Fruit fly (Drosophila melanogaster) whole organism, prepupa: Measurements from ENCODE around the gene Cep97.

ENCODE experiments used
- CG10631 ChIP-seq: fragments of 200-800 bp; sonication (Bioruptor generic); optimal IDR thresholded peaks from 2 replicates; lab custom pipeline; 2016; ENCODE audit warnings: missing biosample characterization, missing genetic modification characterization
- CG8119 ChIP-seq: fragments of 200-800 bp; sonication (Bioruptor generic); IDR thresholded peaks from 3 replicates; pipeline ENCODE4 v1.3.6; 2022; ENCODE audit warnings: missing biosample characterization, missing genetic modification characterization

DNA sequence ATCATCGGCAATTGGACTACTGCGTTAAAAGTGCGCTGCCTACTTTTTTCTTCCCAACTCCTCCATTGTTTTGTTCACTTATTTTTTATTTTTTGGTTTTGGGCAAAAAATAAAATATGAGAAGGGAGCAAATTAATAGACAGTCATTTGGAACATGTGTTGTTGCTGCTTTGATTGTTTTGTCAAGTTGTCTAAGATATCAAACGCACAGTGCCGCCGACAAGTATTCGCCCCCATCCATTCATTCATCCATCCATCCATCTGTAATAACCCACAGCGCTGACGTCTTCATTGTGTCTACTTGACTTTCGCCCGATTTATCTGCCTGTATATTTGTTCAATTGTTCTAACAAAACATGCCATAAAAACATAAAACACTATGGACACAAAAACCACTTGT is 43.7 kb upstream of the Cep97 start:
- no peak for TF ChIP-seq CG10631 (GFP tag; lab: Kevin White, UChicago)
- TF ChIP-seq CG8119 = no peak
